Fruit fly (Drosophila melanogaster): ENCODE data around the gene Taf10.

Gene Taf10

dm6 chr2L:2807597-2807996 lies 39.9 kb downstream of the Taf10 start:
- no peak for TF ChIP-seq Abd-B (GFP tag; optimal IDR thresholded peaks at IDR 0.05)

dm6 chr2L:2808038-2808699 lies 40.5 kb downstream of the Taf10 start:
- TF ChIP-seq dmrt93B (GFP tag; optimal IDR thresholded peaks at IDR 0.05) (no peak), OdsH (GFP tag; optimal IDR thresholded peaks at IDR 0.05) (no peak), Dif (GFP tag; optimal IDR thresholded peaks at IDR 0.05; ENCODE audit: partially characterized antibody) (no peak), Hr83 (GFP tag; optimal IDR thresholded peaks at IDR 0.05; ENCODE audit: poor library complexity, severe bottlenecking) (no peak), Sp1 (GFP tag; optimal IDR thresholded peaks at IDR 0.05) (peak; percentile 12), Hr78 (GFP tag; optimal IDR thresholded peaks at IDR 0.05) (no peak), psq (GFP tag; optimal IDR thresholded peaks at IDR 0.05) (no peak), br (GFP tag; optimal IDR thresholded peaks at IDR 0.05) (peak; percentile 1), dl (GFP tag; optimal IDR thresholded peaks at IDR 0.05; ENCODE audit: insufficient read depth in 1 of 2, partially characterized antibody in 2 of 2) (no peak), CrebA (GFP tag; optimal IDR thresholded peaks at IDR 0.05; ENCODE audit: borderline replicate concordance) (peak; percentile 3)

- no peak for TF ChIP-seq Hnf4 (GFP tag; optimal IDR thresholded peaks at IDR 0.05)
- peak; percentile 13 for TF ChIP-seq CrebA (GFP tag; optimal IDR thresholded peaks at IDR 0.05; ENCODE audit: borderline replicate concordance)
- TF ChIP-seq OdsH (GFP tag; optimal IDR thresholded peaks at IDR 0.05): no peak
- no peak for TF ChIP-seq h (GFP tag; optimal IDR thresholded peaks at IDR 0.05)
- TF ChIP-seq jim (GFP tag; optimal IDR thresholded peaks at IDR 0.05): no peak
- no peak for TF ChIP-seq Sp1 (GFP tag; optimal IDR thresholded peaks at IDR 0.05)
- no peak for TF ChIP-seq ey (GFP tag; optimal IDR thresholded peaks at IDR 0.05)
- TF ChIP-seq brk (GFP tag; optimal IDR thresholded peaks at IDR 0.05): no peak
- TF ChIP-seq Myc (optimal IDR thresholded peaks at IDR 0.05): no peak
- no peak for TF ChIP-seq CG32264 (GFP tag; optimal IDR thresholded peaks at IDR 0.05)
- TF ChIP-seq fru (GFP tag; optimal IDR thresholded peaks at IDR 0.05): no peak
- TF ChIP-seq HLH106 (tag; optimal IDR thresholded peaks at IDR 0.05): no peak
- TF ChIP-seq Rel (GFP tag; optimal IDR thresholded peaks at IDR 0.05): no peak
- TF ChIP-seq Rel (tag; optimal IDR thresholded peaks at IDR 0.05): peak; percentile 77
- no peak for TF ChIP-seq Jra (GFP tag; optimal IDR thresholded peaks at IDR 0.05)
Measured at dm6 chr2L:2810831-2811230, 43.1 kb downstream of the Taf10 start.

- TF ChIP-seq lola (GFP tag; optimal IDR thresholded peaks at IDR 0.05) (no peak), CG32264 (GFP tag; optimal IDR thresholded peaks at IDR 0.05) (no peak), woc (GFP tag; optimal IDR thresholded peaks at IDR 0.05) (no peak), pan (optimal IDR thresholded peaks at IDR 0.05) (no peak), Myc (optimal IDR thresholded peaks at IDR 0.05) (peak; percentile 62), Abd-B (GFP tag; optimal IDR thresholded peaks at IDR 0.05) (no peak)
Measured at dm6 chr2L:2812137-2812536, 44.4 kb downstream of the Taf10 start, which contains the start of gene CG2964. Gene CG2964 (plus strand): TSS chr2L:2812437.

dm6 chr2L:2815673-2816072 lies 48.0 kb downstream of the Taf10 start, which contains the start of gene G6P:
Gene G6P (minus strand): TSS chr2L:2815760.
- TF ChIP-seq usp (GFP tag; optimal IDR thresholded peaks at IDR 0.05) (no peak), Jra (GFP tag; optimal IDR thresholded peaks at IDR 0.05) (no peak), Rel (GFP tag; optimal IDR thresholded peaks at IDR 0.05) (no peak), Rel (tag; optimal IDR thresholded peaks at IDR 0.05) (no peak), GATAd (GFP tag; optimal IDR thresholded peaks at IDR 0.05) (no peak), Dfd (GFP tag; optimal IDR thresholded peaks at IDR 0.05) (no peak), ey (GFP tag; optimal IDR thresholded peaks at IDR 0.05) (no peak), HLH106 (tag; optimal IDR thresholded peaks at IDR 0.05) (no peak), dsf (GFP tag; optimal IDR thresholded peaks at IDR 0.05; ENCODE audit: borderline replicate concordance) (no peak), dl (GFP tag; optimal IDR thresholded peaks at IDR 0.05; ENCODE audit: insufficient read depth in 1 of 2, partially characterized antibody in 2 of 2) (no peak), rgr (GFP tag; optimal IDR thresholded peaks at IDR 0.05) (no peak), jim (GFP tag; optimal IDR thresholded peaks at IDR 0.05) (no peak), Sp1 (GFP tag; optimal IDR thresholded peaks at IDR 0.05) (no peak), Hr83 (GFP tag; optimal IDR thresholded peaks at IDR 0.05; ENCODE audit: poor library complexity, severe bottlenecking) (no peak)
